Worm (Caenorhabditis elegans) whole organism, midembryonic: ENCODE data around the gene srab-16.

Experiments
- T22C8.4 ChIP-seq: fragments of 200-800 bp; sonication (Bioruptor generic); IDR thresholded peaks from 2 replicates; pipeline ENCODE4 v1.3.6; 2022; ENCODE audit warnings: missing genetic modification characterization, missing compliant biosample characterization
- cog-1 ChIP-seq: sonication (generic microtip); optimal IDR thresholded peaks from 2 replicates; lab custom pipeline; 2016; ENCODE audit warnings: missing genetic modification characterization, missing compliant biosample characterization
- flt-1 ChIP-seq: fragments of 200-800 bp; sonication (Bioruptor generic); IDR thresholded peaks from 2 replicates; pipeline ENCODE4 v1.3.6; 2022; ENCODE audit warnings: missing genetic modification characterization, missing compliant biosample characterization
- klf-2 ChIP-seq: fragments of 200-800 bp; sonication (Bioruptor generic); conservative IDR thresholded peaks from 2 replicates; pipeline ENCODE4 v1.3.6; 2022; ENCODE audit warnings: missing genetic modification reagents, missing genetic modification characterization, missing compliant biosample characterization
- med-1 ChIP-seq: sonication (generic microtip); optimal IDR thresholded peaks from 2 replicates; lab custom pipeline; 2017; ENCODE audit warnings: missing genetic modification characterization, mild to moderate bottlenecking, missing compliant biosample characterization, antibody characterized with exemption, missing genetic modification reagents; ENCODE audit not compliant: insufficient read depth
- ref-1 ChIP-seq: fragments of 200-800 bp; sonication (Bioruptor generic); conservative IDR thresholded peaks from 2 replicates; pipeline ENCODE4 v1.3.6; 2022; ENCODE audit warnings: missing genetic modification reagents, missing genetic modification characterization, missing compliant biosample characterization
- tab-1 ChIP-seq: fragments of 200-800 bp; sonication (Bioruptor generic); IDR thresholded peaks from 2 replicates; pipeline ENCODE4 v1.3.6; 2022; ENCODE audit warnings: missing genetic modification characterization, missing compliant biosample characterization
- ztf-29 ChIP-seq: fragments of 200-800 bp; sonication (Bioruptor generic); IDR thresholded peaks from 2 replicates; pipeline ENCODE4 v1.3.6; 2022; ENCODE audit warnings: missing genetic modification reagents, missing genetic modification characterization, missing compliant biosample characterization

- TF ChIP-seq T22C8.4 (GFP tag; lab: Robert Waterston, UW) (no peak), med-1 (GFP tag; lab: Kevin White, UChicago) (no peak), cog-1 (tag; lab: Kevin White, UChicago) (no peak), tab-1 (GFP tag; lab: Robert Waterston, UW) (no peak), flt-1 (no peak), klf-2 (GFP tag; lab: Robert Waterston, UW) (no peak), ref-1 (no peak), ztf-29 (GFP tag; lab: Robert Waterston, UW) (no peak)
Measured at ce11 chrV:833368-833767, 50.8 kb downstream of the srab-16 start, which contains the start of gene F41H8.1.
